Worm (Caenorhabditis elegans): ENCODE data around the gene arp-6.

Gene arp-6

DNA sequence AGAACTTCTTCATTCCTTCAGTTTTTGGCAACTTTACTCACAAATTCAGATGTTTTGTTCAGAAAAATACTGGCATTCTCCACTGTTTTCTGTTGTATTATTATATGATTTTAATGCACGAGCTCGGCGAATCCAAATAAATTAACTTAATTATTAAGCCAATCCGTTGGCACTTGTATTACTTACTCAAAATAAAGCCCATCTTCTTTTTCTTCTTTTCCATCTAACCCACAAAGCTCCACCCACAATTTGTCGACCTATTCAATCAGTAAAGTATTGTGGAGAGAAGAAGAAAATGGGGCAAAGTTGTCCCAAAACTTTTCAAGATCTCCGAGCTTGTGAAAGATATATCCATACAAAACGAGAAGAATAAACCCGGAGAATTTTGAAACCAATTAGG, 45.9 kb downstream of the arp-6 start:
- no peak for TF ChIP-seq efl-3 (GFP tag; optimal IDR thresholded peaks at IDR 0.05)
- peak; percentile 56 for TF ChIP-seq lin-14 (GFP tag; optimal IDR thresholded peaks at IDR 0.05)
- TF ChIP-seq lin-13 (GFP tag; optimal IDR thresholded peaks at IDR 0.05) = no peak
- no peak for TF ChIP-seq nhr-237 (tag; optimal IDR thresholded peaks at IDR 0.05)

ce11 chrII:7990192-7990591, 47.0 kb downstream of the arp-6 start:
- no peak for TF ChIP-seq C04F5.9 (tag; optimal IDR thresholded peaks at IDR 0.05)
- peak; percentile 56 for TF ChIP-seq lin-14 (GFP tag; optimal IDR thresholded peaks at IDR 0.05)
- TF ChIP-seq jun-1 (tag; optimal IDR thresholded peaks at IDR 0.05) = no peak
- TF ChIP-seq ceh-90 (tag; optimal IDR thresholded peaks at IDR 0.05) = no peak
- no peak for TF ChIP-seq nhr-28 (tag; optimal IDR thresholded peaks at IDR 0.05)
- peak; percentile 71 for TF ChIP-seq fkh-10 (GFP tag; optimal IDR thresholded peaks at IDR 0.05)
- TF ChIP-seq ceh-88 (GFP tag; IDR thresholded peaks at IDR 0.05) = no peak
- TF ChIP-seq ets-5 (GFP tag; IDR thresholded peaks at IDR 0.05) = no peak
- TF ChIP-seq nhr-11 (tag; optimal IDR thresholded peaks at IDR 0.05) = no peak
- no peak for TF ChIP-seq tbx-2 (tag; optimal IDR thresholded peaks at IDR 0.05)
- no peak for TF ChIP-seq snu-23 (GFP tag; optimal IDR thresholded peaks at IDR 0.05)
- no peak for TF ChIP-seq egl-27 (tag; optimal IDR thresholded peaks at IDR 0.05)
- TF ChIP-seq tlp-1 (tag; optimal IDR thresholded peaks at IDR 0.05) = no peak
- TF ChIP-seq lin-15B (tag; optimal IDR thresholded peaks at IDR 0.05) = no peak
- no peak for TF ChIP-seq isw-1 (GFP tag; IDR thresholded peaks at IDR 0.05)

ce11 chrII:7986928-7987327, 50.2 kb downstream of the arp-6 start:
- peak; percentile 53 for TF ChIP-seq lin-14 (GFP tag; optimal IDR thresholded peaks at IDR 0.05)
- no peak for TF ChIP-seq vab-15 (tag; optimal IDR thresholded peaks at IDR 0.05)
- TF ChIP-seq pax-3 (tag; optimal IDR thresholded peaks at IDR 0.05) = no peak
- no peak for TF ChIP-seq nhr-90 (tag; optimal IDR thresholded peaks at IDR 0.05; ENCODE audit: poor library complexity)
- TF ChIP-seq efl-1 (optimal IDR thresholded peaks at IDR 0.05) = no peak
- peak in 1 of 2 experiments; percentile 62 for TF ChIP-seq efl-1 (GFP tag; optimal IDR thresholded peaks at IDR 0.05 in 1 of 2)

Measured in whole organism, L1 larva.